Fruit fly (Drosophila melanogaster) Kc167 (cell line): ENCODE results near the gene nAChRalpha3.

Experiments used
- Myc ChIP-seq: fragments of >200 bp; optimal IDR thresholded peaks from 2 replicates; lab custom pipeline; 2017; ENCODE audit warnings: missing external identifiers
- insv ChIP-seq: fragments of >200 bp; optimal IDR thresholded peaks from 3 replicates; lab custom pipeline; 2018; ENCODE audit warnings: missing external identifiers

dm6 chrX:8242298-8242697 lies 124.7 kb downstream of the nAChRalpha3 start, which contains the start of gene Trxr1:
- TF ChIP-seq Myc (lab: Kevin White, UChicago) (no peak), insv (lab: Kevin White, UChicago) (no peak)
